Fruit fly (Drosophila melanogaster) whole organism, embryonic: Measurements from ENCODE around the gene CG15406.
A peak's percentile ranks its signal among the peaks of the same experiment; 100 is the strongest.

Source experiments
- Bdp1 ChIP-seq: fragments of 200-800 bp; sonication (Bioruptor generic); optimal IDR thresholded peaks from 3 replicates; lab custom pipeline; 2016; ENCODE audit warnings: missing biosample characterization, missing genetic modification characterization
- C15 ChIP-seq: fragments of 200-800 bp; sonication (Bioruptor generic); IDR thresholded peaks from 3 replicates; pipeline ENCODE4 v1.3.6; 2022; ENCODE audit warnings: missing biosample characterization, missing genetic modification characterization
- CG10147 ChIP-seq: fragments of 200-800 bp; sonication (Bioruptor generic); optimal IDR thresholded peaks from 2 replicates; lab custom pipeline; 2019; ENCODE audit warnings: missing biosample characterization, mild to moderate bottlenecking, missing genetic modification characterization, moderate library complexity
- CG10366 ChIP-seq: fragments of 200-800 bp; sonication (Bioruptor generic); IDR thresholded peaks from 2 replicates; pipeline ENCODE4 v1.3.6; 2022; ENCODE audit warnings: missing biosample characterization, missing genetic modification characterization
- CG12769 ChIP-seq: fragments of 200-800 bp; sonication (Bioruptor generic); optimal IDR thresholded peaks from 2 replicates; lab custom pipeline; 2019; ENCODE audit warnings: missing biosample characterization, mild to moderate bottlenecking, missing genetic modification characterization, moderate library complexity
- CG16813 ChIP-seq: fragments of 200-800 bp; sonication (Bioruptor generic); IDR thresholded peaks from 3 replicates; pipeline ENCODE4 v1.3.6; 2022; ENCODE audit warnings: missing biosample characterization, missing genetic modification characterization; ENCODE audit not compliant: partially characterized antibody
- CG18262 ChIP-seq: fragments of 200-800 bp; optimal IDR thresholded peaks from 3 replicates; lab custom pipeline; 2019; ENCODE audit warnings: missing biosample characterization, mild to moderate bottlenecking, missing genetic modification characterization, moderate library complexity
- CG18599 ChIP-seq: fragments of 200-800 bp; sonication (Bioruptor generic); optimal IDR thresholded peaks from 3 replicates; lab custom pipeline; 2017; ENCODE audit warnings: missing biosample characterization, missing genetic modification characterization, mild to moderate bottlenecking, moderate library complexity, missing genetic modification reagents
- CG18764 ChIP-seq: fragments of 200-800 bp; sonication (Bioruptor generic); optimal IDR thresholded peaks from 3 replicates; lab custom pipeline; 2016; ENCODE audit warnings: missing biosample characterization, missing genetic modification characterization
- CG2199 ChIP-seq: fragments of 200-800 bp; sonication (Bioruptor generic); IDR thresholded peaks from 3 replicates; pipeline ENCODE4 v1.3.6; 2022; ENCODE audit warnings: missing biosample characterization, missing genetic modification characterization
- CG31441 ChIP-seq: fragments of 200-800 bp; sonication (Bioruptor generic); IDR thresholded peaks from 2 replicates; pipeline ENCODE4 v1.3.6; 2022; ENCODE audit warnings: missing biosample characterization, missing genetic modification characterization
- CG3163 ChIP-seq: fragments of 200-800 bp; sonication (Bioruptor generic); optimal IDR thresholded peaks from 3 replicates; lab custom pipeline; 2016; ENCODE audit warnings: missing biosample characterization, missing genetic modification characterization
- CG32767 ChIP-seq: fragments of 200-800 bp; sonication (Bioruptor generic); IDR thresholded peaks from 2 replicates; pipeline ENCODE4 v1.3.6; 2022; ENCODE audit warnings: missing biosample characterization, missing genetic modification characterization
- CG4404 ChIP-seq: fragments of 200-800 bp; sonication (Bioruptor generic); IDR thresholded peaks from 2 replicates; pipeline ENCODE4 v1.3.6; 2022; ENCODE audit warnings: missing biosample characterization, missing genetic modification characterization
- CG5180 ChIP-seq: fragments of 200-800 bp; sonication (Bioruptor generic); optimal IDR thresholded peaks from 3 replicates; lab custom pipeline; 2017; ENCODE audit warnings: missing biosample characterization, missing genetic modification characterization, mild to moderate bottlenecking, moderate library complexity, missing genetic modification reagents
- CG5953 ChIP-seq: fragments of 200-800 bp; sonication (Bioruptor generic); IDR thresholded peaks from 2 replicates; pipeline ENCODE4 v1.3.6; 2022; ENCODE audit warnings: missing biosample characterization, missing genetic modification characterization
- CG6791 ChIP-seq: fragments of 200-800 bp; sonication (Bioruptor generic); IDR thresholded peaks from 3 replicates; pipeline ENCODE4 v1.3.6; 2022; ENCODE audit warnings: missing biosample characterization, missing genetic modification characterization; ENCODE audit not compliant: partially characterized antibody
- CG7745 ChIP-seq: fragments of 200-800 bp; sonication (Bioruptor generic); optimal IDR thresholded peaks from 2 replicates; lab custom pipeline; 2018; ENCODE audit warnings: missing biosample characterization, mild to moderate bottlenecking, missing genetic modification characterization, moderate library complexity
- CG9797 ChIP-seq: fragments of 200-800 bp; sonication (Bioruptor generic); optimal IDR thresholded peaks from 3 replicates; lab custom pipeline; 2018; ENCODE audit warnings: missing biosample characterization, mild to moderate bottlenecking, missing genetic modification characterization
- Doc2 ChIP-seq: fragments of 200-800 bp; sonication (Bioruptor generic); IDR thresholded peaks from 2 replicates; pipeline ENCODE4 v1.3.6; 2022; ENCODE audit warnings: missing biosample characterization, missing genetic modification characterization
- Doc3 ChIP-seq: fragments of 200-800 bp; sonication (Bioruptor generic); IDR thresholded peaks from 3 replicates; pipeline ENCODE4 v1.3.6; 2022; ENCODE audit warnings: missing biosample characterization, missing genetic modification characterization; ENCODE audit not compliant: partially characterized antibody
- Elba2 ChIP-seq: fragments of 200-800 bp; sonication (Bioruptor generic); optimal IDR thresholded peaks from 3 replicates; lab custom pipeline; 2016; ENCODE audit warnings: missing biosample characterization, missing genetic modification characterization
- Fer2 ChIP-seq: fragments of 200-800 bp; sonication (Bioruptor generic); optimal IDR thresholded peaks from 2 replicates; lab custom pipeline; 2018; ENCODE audit warnings: missing biosample characterization, mild to moderate bottlenecking, missing genetic modification characterization, moderate library complexity
- Fer3 ChIP-seq: fragments of 200-800 bp; sonication (Bioruptor generic); optimal IDR thresholded peaks from 2 replicates; lab custom pipeline; 2018; ENCODE audit warnings: missing biosample characterization, mild to moderate bottlenecking, missing genetic modification characterization, moderate library complexity
- Hmr ChIP-seq: fragments of 200-800 bp; sonication (Bioruptor generic); optimal IDR thresholded peaks from 3 replicates; lab custom pipeline; 2017; ENCODE audit warnings: mild to moderate bottlenecking, missing biosample characterization, missing genetic modification reagents, missing genetic modification characterization
- Lim3 ChIP-seq: fragments of 200-800 bp; sonication (Bioruptor generic); IDR thresholded peaks from 2 replicates; pipeline ENCODE4 v1.3.6; 2022; ENCODE audit warnings: missing biosample characterization, missing genetic modification characterization
- Meics ChIP-seq: fragments of 200-800 bp; sonication (Bioruptor generic); optimal IDR thresholded peaks from 2 replicates; lab custom pipeline; 2017; ENCODE audit warnings: missing biosample characterization, mild to moderate bottlenecking, missing genetic modification characterization
- Nf-YB ChIP-seq: fragments of 200-800 bp; sonication (Bioruptor generic); optimal IDR thresholded peaks from 3 replicates; lab custom pipeline; 2019; ENCODE audit warnings: missing biosample characterization, mild to moderate bottlenecking, missing genetic modification characterization, moderate library complexity
- PHDP ChIP-seq: fragments of 200-800 bp; sonication (Bioruptor generic); optimal IDR thresholded peaks from 3 replicates; lab custom pipeline; 2018; ENCODE audit warnings: missing biosample characterization, mild to moderate bottlenecking, missing genetic modification characterization, moderate library complexity
- Rx ChIP-seq: fragments of 200-800 bp; sonication (Bioruptor generic); IDR thresholded peaks from 2 replicates; pipeline ENCODE4 v1.3.6; 2022; ENCODE audit warnings: missing biosample characterization, missing genetic modification characterization
- Side ChIP-seq: fragments of 200-800 bp; sonication (Bioruptor generic); optimal IDR thresholded peaks from 2 replicates; lab custom pipeline; 2016; ENCODE audit warnings: missing biosample characterization, missing genetic modification characterization
- Sox100B ChIP-seq: fragments of 200-800 bp; sonication (Bioruptor generic); optimal IDR thresholded peaks from 3 replicates; lab custom pipeline; 2018; ENCODE audit warnings: missing biosample characterization, mild to moderate bottlenecking, missing genetic modification characterization
- Usf ChIP-seq: fragments of 200-800 bp; sonication (Bioruptor generic); optimal IDR thresholded peaks from 2 replicates; lab custom pipeline; 2017; ENCODE audit warnings: missing genotype, missing biosample characterization, missing genetic modification characterization
- cg ChIP-seq: fragments of 200-800 bp; sonication (Bioruptor generic); optimal IDR thresholded peaks from 3 replicates; lab custom pipeline; 2019; ENCODE audit warnings: missing biosample characterization, mild to moderate bottlenecking, missing genetic modification characterization, moderate library complexity
- chinmo ChIP-seq: fragments of 200-800 bp; sonication (Bioruptor generic); IDR thresholded peaks from 4 replicates; pipeline ENCODE4 v1.3.6; 2022; ENCODE audit warnings: missing biosample characterization, missing genetic modification characterization; ENCODE audit not compliant: partially characterized antibody
- chn ChIP-seq: fragments of 200-800 bp; sonication (Bioruptor generic); optimal IDR thresholded peaks from 2 replicates; lab custom pipeline; 2016; ENCODE audit warnings: missing biosample characterization, missing genetic modification characterization
- corto ChIP-seq: fragments of 200-800 bp; sonication (Bioruptor generic); optimal IDR thresholded peaks from 2 replicates; lab custom pipeline; 2016; ENCODE audit warnings: missing biosample characterization, mild to moderate bottlenecking, missing genetic modification characterization, moderate library complexity
- croc ChIP-seq: fragments of 200-800 bp; sonication (Bioruptor generic); conservative IDR thresholded peaks from 3 replicates; pipeline ENCODE4 v1.3.6; 2022; ENCODE audit warnings: missing biosample characterization, missing genetic modification characterization
- dan ChIP-seq: fragments of 200-800 bp; sonication (Bioruptor generic); IDR thresholded peaks from 2 replicates; pipeline ENCODE4 v1.3.6; 2022; ENCODE audit warnings: missing biosample characterization, missing genetic modification characterization
- ems ChIP-seq: fragments of 200-800 bp; sonication (Bioruptor generic); optimal IDR thresholded peaks from 3 replicates; lab custom pipeline; 2016; ENCODE audit warnings: missing biosample characterization, missing genetic modification characterization
- gro ChIP-seq: fragments of 200-800 bp; sonication (Bioruptor generic); optimal IDR thresholded peaks from 2 replicates; lab custom pipeline; 2016; ENCODE audit warnings: missing biosample characterization, missing genetic modification characterization
- pum ChIP-seq: fragments of 200-800 bp; sonication (Bioruptor generic); optimal IDR thresholded peaks from 2 replicates; lab custom pipeline; 2016; ENCODE audit warnings: missing biosample characterization, missing genetic modification characterization
- ro ChIP-seq: fragments of 200-800 bp; sonication (Bioruptor generic); IDR thresholded peaks from 2 replicates; pipeline ENCODE4 v1.3.6; 2022; ENCODE audit warnings: missing biosample characterization, missing genetic modification characterization
- shn ChIP-seq: fragments of 200-800 bp; sonication (Bioruptor generic); optimal IDR thresholded peaks from 3 replicates; lab custom pipeline; 2016; ENCODE audit warnings: missing biosample characterization, missing genetic modification characterization
- sob ChIP-seq: fragments of 200-800 bp; sonication (Bioruptor generic); IDR thresholded peaks from 2 replicates; pipeline ENCODE4 v1.3.6; 2022; ENCODE audit warnings: missing biosample characterization, missing genetic modification characterization
- tap ChIP-seq: fragments of 200-800 bp; optimal IDR thresholded peaks from 3 replicates; lab custom pipeline; 2019; ENCODE audit warnings: missing biosample characterization, mild to moderate bottlenecking, missing genetic modification characterization, moderate library complexity
- wdn ChIP-seq: fragments of 200-800 bp; sonication (Bioruptor generic); IDR thresholded peaks from 2 replicates; pipeline ENCODE4 v1.3.6; 2022; ENCODE audit warnings: missing biosample characterization, missing genetic modification characterization
- yki ChIP-seq: fragments of >200 bp; optimal IDR thresholded peaks from 3 replicates; lab custom pipeline; 2018
- zen ChIP-seq: fragments of 200-800 bp; sonication (Bioruptor generic); optimal IDR thresholded peaks from 3 replicates; lab custom pipeline; 2018; ENCODE audit warnings: missing biosample characterization, mild to moderate bottlenecking, missing genetic modification characterization, moderate library complexity

CG15406 gene

dm6 chr2L:3354642-3355380, 45.8 kb downstream of the CG15406 start, which contains the start of gene E23 (continued):
- TF ChIP-seq Usf (GFP tag; lab: Kevin White, UChicago) (peak; percentile 98), ems (peak; percentile 95), Hmr (GFP tag; lab: Kevin White, UChicago) (peak; percentile 99), chn (GFP tag; lab: Kevin White, UChicago) (peak; percentile 97), CG18764 (GFP tag; lab: Kevin White, UChicago) (peak; percentile 96), Doc2 (GFP tag; lab: Robert Waterston, UW) (no peak; the same call in none of the 2 replicates), CG18262 (tag; lab: Kevin White, UChicago) (peak; percentile 100), Meics (GFP tag; lab: Kevin White, UChicago) (peak; percentile 98), Rx (GFP tag; lab: Robert Waterston, UW) (peak; percentile 97), CG6791 (GFP tag; lab: Robert Waterston, UW) (no peak), croc (GFP tag; lab: Robert Waterston, UW) (peak; percentile 99), CG12769 (peak; percentile 89), CG31441 (peak; percentile 99), C15 (peak; percentile 96), Doc3 (GFP tag; lab: Robert Waterston, UW) (no peak), CG16813 (GFP tag; lab: Robert Waterston, UW) (no peak), CG10366 (GFP tag; lab: Robert Waterston, UW) (peak; percentile 98), Bdp1 (GFP tag; lab: Kevin White, UChicago) (peak; percentile 90), Side (GFP tag; lab: Kevin White, UChicago) (peak; percentile 92), sob (GFP tag; lab: Robert Waterston, UW) (peak; percentile 98), chinmo (peak; percentile 97; the same call in 3 of the 4 replicates), cg (peak; percentile 31), ro (GFP tag; lab: Robert Waterston, UW) (peak; percentile 97), Lim3 (GFP tag; lab: Robert Waterston, UW) (peak; percentile 95), tap (tag; lab: Kevin White, UChicago) (peak; percentile 97), gro (GFP tag; lab: Kevin White, UChicago) (peak; percentile 90), PHDP (peak; percentile 99), yki (no peak), corto (GFP tag; lab: Kevin White, UChicago) (peak; percentile 77), Fer2 (tag; lab: Kevin White, UChicago) (peak; percentile 94), Elba2 (GFP tag; lab: Kevin White, UChicago) (peak; percentile 71), CG3163 (GFP tag; lab: Kevin White, UChicago) (peak; percentile 82), CG4404 (peak; percentile 94), zen (peak; percentile 96), Fer3 (tag; lab: Kevin White, UChicago) (peak; percentile 97), dan (GFP tag; lab: Robert Waterston, UW) (peak; percentile 76), CG5953 (GFP tag; lab: Robert Waterston, UW) (peak; percentile 95), Nf-YB (GFP tag; lab: Kevin White, UChicago) (peak; percentile 91), CG9797 (GFP tag; lab: Kevin White, UChicago) (peak; percentile 56), wdn (GFP tag; lab: Robert Waterston, UW) (peak; percentile 96), Sox100B (GFP tag; lab: Kevin White, UChicago) (peak; percentile 100), CG32767 (peak; percentile 97), shn (GFP tag; lab: Kevin White, UChicago) (peak; percentile 91), CG2199 (GFP tag; lab: Robert Waterston, UW) (peak; percentile 93; the same call in 2 of the 3 replicates), pum (GFP tag; lab: Kevin White, UChicago) (peak; percentile 92), CG18599 (peak; percentile 98), CG5180 (GFP tag; lab: Kevin White, UChicago) (peak; percentile 93), CG10147 (GFP tag; lab: Kevin White, UChicago) (peak; percentile 99), CG7745 (tag; lab: Kevin White, UChicago) (peak; percentile 58)
